Worm (Caenorhabditis elegans) whole organism, late embryonic: ENCODE measurements around the gene srd-25.

Source experiments
- C38D4.7 ChIP-seq: fragments of 200-800 bp; sonication (Bioruptor generic); optimal IDR thresholded peaks from 2 replicates; lab custom pipeline; 2018; ENCODE audit warnings: mild to moderate bottlenecking, missing genetic modification characterization, moderate library complexity, missing compliant biosample characterization
- K09A11.1 ChIP-seq: sonication (generic microtip); optimal IDR thresholded peaks from 2 replicates; lab custom pipeline; 2017; ENCODE audit warnings: antibody characterized with exemption, mild to moderate bottlenecking, missing genetic modification characterization, missing compliant biosample characterization; ENCODE audit not compliant: insufficient read depth
- ceh-14 ChIP-seq: sonication (generic microtip); optimal IDR thresholded peaks from 2 replicates; lab custom pipeline; 2016; ENCODE audit warnings: missing genotype, missing genetic modification characterization, missing compliant biosample characterization
- ceh-18 ChIP-seq: sonication (generic microtip); optimal IDR thresholded peaks from 2 replicates; lab custom pipeline; 2016; ENCODE audit warnings: missing genetic modification characterization, missing compliant biosample characterization
- ceh-19 ChIP-seq: fragments of 200-800 bp; sonication (Bioruptor generic); optimal IDR thresholded peaks from 2 replicates; lab custom pipeline; 2018; ENCODE audit warnings: mild to moderate bottlenecking, missing genetic modification characterization, missing compliant biosample characterization
- ceh-2 ChIP-seq: sonication (generic microtip); optimal IDR thresholded peaks from 2 replicates; lab custom pipeline; 2016; ENCODE audit warnings: missing genotype, missing genetic modification characterization, missing compliant biosample characterization
- ceh-48 ChIP-seq: sonication (generic microtip); optimal IDR thresholded peaks from 2 replicates; lab custom pipeline; 2016; ENCODE audit warnings: missing genetic modification characterization, inconsistent platforms, missing compliant biosample characterization
- che-1 ChIP-seq: sonication (generic microtip); optimal IDR thresholded peaks from 2 replicates; lab custom pipeline; 2016; ENCODE audit warnings: mild to moderate bottlenecking, missing genetic modification characterization, missing compliant biosample characterization
- dmd-4 ChIP-seq: sonication (generic microtip); optimal IDR thresholded peaks from 2 replicates; lab custom pipeline; 2016; ENCODE audit warnings: borderline replicate concordance, missing genetic modification characterization, missing compliant biosample characterization
- elt-2 ChIP-seq: sonication (generic microtip); optimal IDR thresholded peaks from 2 replicates; lab custom pipeline; 2016; ENCODE audit warnings: missing genetic modification reagents, missing genetic modification characterization, missing compliant biosample characterization
- eyg-1 ChIP-seq: sonication (generic microtip); optimal IDR thresholded peaks from 2 replicates; lab custom pipeline; 2016; ENCODE audit warnings: missing genotype, missing genetic modification characterization, missing compliant biosample characterization
- fax-1 ChIP-seq: sonication (generic microtip); optimal IDR thresholded peaks from 2 replicates; lab custom pipeline; 2016; ENCODE audit warnings: missing genotype, missing genetic modification characterization, missing compliant biosample characterization
- gmeb-2 ChIP-seq: sonication (generic microtip); optimal IDR thresholded peaks from 2 replicates; lab custom pipeline; 2016; ENCODE audit warnings: missing genetic modification characterization, inconsistent platforms, missing compliant biosample characterization
- hlh-15 ChIP-seq: sonication (generic microtip); optimal IDR thresholded peaks from 2 replicates; lab custom pipeline; 2016; ENCODE audit warnings: missing genetic modification characterization, missing compliant biosample characterization
- hlh-30 ChIP-seq: sonication (generic microtip); optimal IDR thresholded peaks from 2 replicates; lab custom pipeline; 2017; ENCODE audit warnings: antibody characterized with exemption, missing genetic modification characterization, missing compliant biosample characterization; ENCODE audit not compliant: insufficient read depth
- nfya-1 ChIP-seq: sonication (generic microtip); optimal IDR thresholded peaks from 2 replicates; lab custom pipeline; 2017; ENCODE audit warnings: missing genetic modification characterization, mild to moderate bottlenecking, missing compliant biosample characterization, antibody characterized with exemption, moderate library complexity
- nhr-11 ChIP-seq: fragments of 150-350 bp; optimal IDR thresholded peaks from 2 replicates; lab custom pipeline; 2014; ENCODE audit warnings: missing biosample characterization, missing genetic modification characterization
- pat-9 ChIP-seq: fragments of 200-800 bp; sonication (Bioruptor generic); optimal IDR thresholded peaks from 2 replicates; lab custom pipeline; 2018; ENCODE audit warnings: mild to moderate bottlenecking, missing genetic modification characterization, moderate library complexity, missing compliant biosample characterization
- pax-1 ChIP-seq: fragments of 150-350 bp; optimal IDR thresholded peaks from 2 replicates; lab custom pipeline; 2014; ENCODE audit warnings: missing biosample characterization, missing genetic modification characterization
- pha-4 ChIP-seq: fragments of 150-350 bp; optimal IDR thresholded peaks from 2 replicates; lab custom pipeline; 2018; ENCODE audit warnings: missing biosample characterization, missing genetic modification reagents, missing genetic modification characterization
- pros-1 ChIP-seq: fragments of 150-350 bp; optimal IDR thresholded peaks from 2 replicates; lab custom pipeline; 2014; ENCODE audit warnings: missing biosample characterization, missing genetic modification reagents, missing genetic modification characterization
- sox-4 ChIP-seq: sonication (generic microtip); optimal IDR thresholded peaks from 2 replicates; lab custom pipeline; 2017; ENCODE audit warnings: mild to moderate bottlenecking, missing genetic modification characterization, inconsistent platforms, missing compliant biosample characterization
- ttx-3 ChIP-seq: sonication (generic microtip); optimal IDR thresholded peaks from 2 replicates; lab custom pipeline; 2016; ENCODE audit warnings: missing genetic modification reagents, missing genetic modification characterization, missing compliant biosample characterization
- unc-42 ChIP-seq: sonication (generic microtip); optimal IDR thresholded peaks from 2 replicates; lab custom pipeline; 2016; ENCODE audit warnings: missing genotype, missing genetic modification characterization, missing compliant biosample characterization
- unc-86 ChIP-seq: sonication (generic microtip); optimal IDR thresholded peaks from 2 replicates; lab custom pipeline; 2016; ENCODE audit warnings: missing genetic modification characterization, missing compliant biosample characterization
- zip-5 ChIP-seq: sonication (generic microtip); optimal IDR thresholded peaks from 2 replicates; lab custom pipeline; 2016; ENCODE audit warnings: missing genetic modification characterization, missing compliant biosample characterization

The srd-25 gene

ce11 chrV:7675904-7676303 lies 44.1 kb downstream of the srd-25 start, which contains the start of gene C12D5.3:
TSS of gene C12D5.3 (plus strand) at chrV:7676204.
- TF ChIP-seq ceh-19 (no peak), ceh-2 (no peak), K09A11.1 (no peak), unc-86 (no peak), nfya-1 (tag; lab: Kevin White, UChicago) (no peak), pros-1 (tag; lab: Kevin White, UChicago) (no peak), elt-2 (tag; lab: Kevin White, UChicago) (no peak), pax-1 (no peak), eyg-1 (no peak), ceh-14 (tag; lab: Kevin White, UChicago) (no peak), nhr-11 (tag; lab: Kevin White, UChicago) (no peak), unc-42 (tag; lab: Kevin White, UChicago) (no peak), fax-1 (tag; lab: Kevin White, UChicago) (no peak), sox-4 (tag; lab: Kevin White, UChicago) (no peak), gmeb-2 (no peak), ceh-18 (no peak), ttx-3 (no peak), che-1 (tag; lab: Kevin White, UChicago) (no peak), hlh-15 (tag; lab: Kevin White, UChicago) (no peak), C38D4.7 (GFP tag; lab: Kevin White, UChicago) (no peak)

- TF ChIP-seq dmd-4 (tag; lab: Kevin White, UChicago) (no peak), pros-1 (tag; lab: Kevin White, UChicago) (no peak), nhr-11 (tag; lab: Kevin White, UChicago) (no peak), pat-9 (tag; lab: Kevin White, UChicago) (no peak), zip-5 (tag; lab: Kevin White, UChicago) (no peak), hlh-30 (tag; lab: Kevin White, UChicago) (no peak), ceh-14 (tag; lab: Kevin White, UChicago) (no peak), pha-4 (tag; lab: Kevin White, UChicago) (no peak), ceh-48 (tag; lab: Kevin White, UChicago) (no peak)
Measured at ce11 chrV:7681388-7681787, 49.6 kb downstream of the srd-25 start, which contains the start of gene cyp-33A1. TSS of gene cyp-33A1 (minus strand) at chrV:7681459.
